Worm (Caenorhabditis elegans) whole organism, midembryonic: ENCODE measurements around the gene F59E12.8.

Source experiments
- T22C8.4 ChIP-seq: fragments of 200-800 bp; sonication (Bioruptor generic); IDR thresholded peaks from 2 replicates; pipeline ENCODE4 v1.3.6; 2022; ENCODE audit warnings: missing genetic modification characterization, missing compliant biosample characterization
- cog-1 ChIP-seq: sonication (generic microtip); optimal IDR thresholded peaks from 2 replicates; lab custom pipeline; 2016; ENCODE audit warnings: missing genetic modification characterization, missing compliant biosample characterization
- flt-1 ChIP-seq: fragments of 200-800 bp; sonication (Bioruptor generic); IDR thresholded peaks from 2 replicates; pipeline ENCODE4 v1.3.6; 2022; ENCODE audit warnings: missing genetic modification characterization, missing compliant biosample characterization
- klf-2 ChIP-seq: fragments of 200-800 bp; sonication (Bioruptor generic); conservative IDR thresholded peaks from 2 replicates; pipeline ENCODE4 v1.3.6; 2022; ENCODE audit warnings: missing genetic modification reagents, missing genetic modification characterization, missing compliant biosample characterization
- med-1 ChIP-seq: sonication (generic microtip); optimal IDR thresholded peaks from 2 replicates; lab custom pipeline; 2017; ENCODE audit warnings: missing genetic modification characterization, mild to moderate bottlenecking, missing compliant biosample characterization, antibody characterized with exemption, missing genetic modification reagents; ENCODE audit not compliant: insufficient read depth
- ref-1 ChIP-seq: fragments of 200-800 bp; sonication (Bioruptor generic); conservative IDR thresholded peaks from 2 replicates; pipeline ENCODE4 v1.3.6; 2022; ENCODE audit warnings: missing genetic modification reagents, missing genetic modification characterization, missing compliant biosample characterization
- tab-1 ChIP-seq: fragments of 200-800 bp; sonication (Bioruptor generic); IDR thresholded peaks from 2 replicates; pipeline ENCODE4 v1.3.6; 2022; ENCODE audit warnings: missing genetic modification characterization, missing compliant biosample characterization
- ztf-23 ChIP-seq: fragments of 200-800 bp; sonication (Bioruptor generic); IDR thresholded peaks from 2 replicates; pipeline ENCODE4 v1.3.6; 2022; ENCODE audit warnings: missing genetic modification reagents, missing genetic modification characterization, missing compliant biosample characterization
- ztf-29 ChIP-seq: fragments of 200-800 bp; sonication (Bioruptor generic); IDR thresholded peaks from 2 replicates; pipeline ENCODE4 v1.3.6; 2022; ENCODE audit warnings: missing genetic modification reagents, missing genetic modification characterization, missing compliant biosample characterization

The F59E12.8 gene

ce11 chrII:5660736-5661734 is 24.3 kb upstream of the F59E12.8 start, which contains the start of the genes ift-43 and mdt-26:
Gene ift-43 (minus strand): TSS chrII:5660786.
Gene mdt-26 (plus strand): TSS chrII:5661181.
- TF ChIP-seq tab-1 (peak; percentile 76), cog-1 (tag; lab: Kevin White, UChicago) (peak; percentile 18), T22C8.4 (GFP tag; lab: Robert Waterston, UW) (peak; percentile 78), ref-1 (GFP tag; lab: Robert Waterston, UW) (0 out of 2 replicates have a peak, but pooled peaks have one; percentile 7), ztf-23 (GFP tag; lab: Robert Waterston, UW) (peak; percentile 80), ztf-29 (GFP tag; lab: Robert Waterston, UW) (peak; percentile 61; the same call in 1 of the 2 replicates), med-1 (peak; percentile 56), flt-1 (GFP tag; lab: Robert Waterston, UW) (peak; percentile 86), klf-2 (peak; percentile 48; the same call in 1 of the 2 replicates)

- TF ChIP-seq flt-1 (GFP tag; lab: Robert Waterston, UW) (no peak), T22C8.4 (GFP tag; lab: Robert Waterston, UW) (no peak), med-1 (no peak), ztf-23 (GFP tag; lab: Robert Waterston, UW) (no peak), tab-1 (no peak), ztf-29 (GFP tag; lab: Robert Waterston, UW) (no peak), klf-2 (no peak), ref-1 (GFP tag; lab: Robert Waterston, UW) (no peak), cog-1 (tag; lab: Kevin White, UChicago) (no peak)
Measured at ce11 chrII:5660155-5660554, 23.4 kb upstream of the F59E12.8 start.

- TF ChIP-seq T22C8.4 (GFP tag; lab: Robert Waterston, UW) (no peak), tab-1 (no peak), ref-1 (GFP tag; lab: Robert Waterston, UW) (no peak), med-1 (no peak), cog-1 (tag; lab: Kevin White, UChicago) (no peak), klf-2 (no peak), flt-1 (GFP tag; lab: Robert Waterston, UW) (no peak), ztf-23 (GFP tag; lab: Robert Waterston, UW) (no peak)
Measured at ce11 chrII:5659675-5660074, 22.9 kb upstream of the F59E12.8 start, which contains the start of gene fut-3. Gene fut-3 (minus strand): TSS chrII:5659775.

- TF ChIP-seq T22C8.4 (GFP tag; lab: Robert Waterston, UW) (no peak), flt-1 (GFP tag; lab: Robert Waterston, UW) (no peak), klf-2 (no peak), ref-1 (GFP tag; lab: Robert Waterston, UW) (no peak), tab-1 (no peak), med-1 (no peak), cog-1 (tag; lab: Kevin White, UChicago) (no peak), ztf-23 (GFP tag; lab: Robert Waterston, UW) (no peak), ztf-29 (GFP tag; lab: Robert Waterston, UW) (no peak)
Measured at ce11 chrII:5654215-5654614, 17.5 kb upstream of the F59E12.8 start, which contains the start of gene F59E12.1. Gene F59E12.1 (plus strand): TSS chrII:5654515.

- TF ChIP-seq cog-1 (tag; lab: Kevin White, UChicago) = no peak
- TF ChIP-seq ztf-23 (GFP tag; lab: Robert Waterston, UW) = no peak
- no peak for TF ChIP-seq ztf-29 (GFP tag; lab: Robert Waterston, UW)
- no peak for TF ChIP-seq med-1
- TF ChIP-seq T22C8.4 (GFP tag; lab: Robert Waterston, UW) = no peak
- TF ChIP-seq klf-2 = no peak
- no peak for TF ChIP-seq flt-1 (GFP tag; lab: Robert Waterston, UW)
Measured at ce11 chrII:5652334-5652733, 15.6 kb upstream of the F59E12.8 start, which contains the start of gene bli-2. Gene bli-2 (minus strand): TSS chrII:5652434.

- TF ChIP-seq ztf-23 (GFP tag; lab: Robert Waterston, UW) (no peak), cog-1 (tag; lab: Kevin White, UChicago) (no peak), ztf-29 (GFP tag; lab: Robert Waterston, UW) (no peak), ref-1 (GFP tag; lab: Robert Waterston, UW) (no peak), klf-2 (no peak), med-1 (no peak)
Measured at ce11 chrII:5651426-5651825, 14.7 kb upstream of the F59E12.8 start.

ce11 chrII:5649236-5650004 is 12.7 kb upstream of the F59E12.8 start, which contains the start of the genes sam-4, F59E12.17 and zyg-1:
Gene sam-4 (minus strand): TSS chrII:5649286.
Gene F59E12.17 (minus strand): TSS chrII:5649470.
Gene zyg-1 (plus strand): TSS chrII:5649748.
- TF ChIP-seq cog-1 (tag; lab: Kevin White, UChicago) (no peak), med-1 (no peak), flt-1 (GFP tag; lab: Robert Waterston, UW) (no peak), T22C8.4 (GFP tag; lab: Robert Waterston, UW) (no peak), ztf-23 (GFP tag; lab: Robert Waterston, UW) (no peak), ref-1 (GFP tag; lab: Robert Waterston, UW) (no peak), ztf-29 (GFP tag; lab: Robert Waterston, UW) (no peak), klf-2 (no peak), tab-1 (no peak)

- no peak for TF ChIP-seq ztf-29 (GFP tag; lab: Robert Waterston, UW)
- TF ChIP-seq tab-1 = no peak
- TF ChIP-seq T22C8.4 (GFP tag; lab: Robert Waterston, UW) = no peak
- no peak for TF ChIP-seq cog-1 (tag; lab: Kevin White, UChicago)
- TF ChIP-seq klf-2 = no peak
- TF ChIP-seq ref-1 (GFP tag; lab: Robert Waterston, UW) = no peak
Measured at ce11 chrII:5648272-5648671, 11.5 kb upstream of the F59E12.8 start, which contains the start of gene ddl-1. Gene ddl-1 (minus strand): TSS chrII:5648372.
